Fruit fly (Drosophila melanogaster): ENCODE data around the gene Nmdmc.
A peak's percentile ranks its signal among the peaks of the same experiment; 100 is the strongest.

The Nmdmc gene

dm6 chr3R:9057398-9058058 is 7.2 kb upstream of the Nmdmc start (continued):
- TF ChIP-seq HLH54F (GFP tag; optimal IDR thresholded peaks at IDR 0.05) (peak; percentile 66), gt (GFP tag; IDR thresholded peaks at IDR 0.05) (no peak), bsh (GFP tag; optimal IDR thresholded peaks at IDR 0.05) (peak; percentile 87 to 98), CG3407 (GFP tag; optimal IDR thresholded peaks at IDR 0.05) (peak; percentile 95), psq (GFP tag; optimal IDR thresholded peaks at IDR 0.05) (peak; percentile 87), seq (GFP tag; IDR thresholded peaks at IDR 0.05) (no peak), dati (GFP tag; IDR thresholded peaks at IDR 0.05) (no peak), dmrt99B (tag; optimal IDR thresholded peaks at IDR 0.05) (peak; percentile 98), CG4328 (GFP tag; optimal IDR thresholded peaks at IDR 0.05) (peak; percentile 98), crc (GFP tag; optimal IDR thresholded peaks at IDR 0.05) (peak; percentile 19), tna (GFP tag; IDR thresholded peaks at IDR 0.05; ENCODE audit: partially characterized antibody) (no peak), Doc2 (GFP tag; IDR thresholded peaks at IDR 0.05) (no peak), Hr39 (optimal IDR thresholded peaks at IDR 0.05) (no peak), CG9727 (GFP tag; optimal IDR thresholded peaks at IDR 0.05) (peak; percentile 99), unpg (GFP tag; optimal IDR thresholded peaks at IDR 0.05) (peak; percentile 98), CG9609 (GFP tag; optimal IDR thresholded peaks at IDR 0.05) (peak; percentile 36), CG17359 (tag; optimal IDR thresholded peaks at IDR 0.05) (peak; percentile 97), eyg (GFP tag; optimal IDR thresholded peaks at IDR 0.05) (no peak), ash1 (GFP tag; optimal IDR thresholded peaks at IDR 0.05) (peak; percentile 74), CG32532 (GFP tag; IDR thresholded peaks at IDR 0.05) (no peak), B-H2 (GFP tag; optimal IDR thresholded peaks at IDR 0.05) (peak; percentile 98), CG3281 (GFP tag; optimal IDR thresholded peaks at IDR 0.05) (peak; percentile 98), hkb (optimal IDR thresholded peaks at IDR 0.05) (no peak), hkb (GFP tag; IDR thresholded peaks at IDR 0.05) (no peak), Vsx1 (GFP tag; optimal IDR thresholded peaks at IDR 0.05) (peak; percentile 99), CG9797 (GFP tag; optimal IDR thresholded peaks at IDR 0.05) (peak; percentile 48), row (GFP tag; IDR thresholded peaks at IDR 0.05) (no peak), salm (tag; optimal IDR thresholded peaks at IDR 0.05) (peak; percentile 98), D (optimal IDR thresholded peaks at IDR 0.05) (no peak), D (GFP tag; optimal IDR thresholded peaks at IDR 0.05) (peak; percentile 95), CG5180 (GFP tag; optimal IDR thresholded peaks at IDR 0.05) (peak; percentile 92), CG7928 (GFP tag; optimal IDR thresholded peaks at IDR 0.05) (peak; percentile 78), Ptx1 (GFP tag; IDR thresholded peaks at IDR 0.05) (no peak), MESR4 (GFP tag; optimal IDR thresholded peaks at IDR 0.05) (peak; percentile 35), Mrtf (GFP tag; IDR thresholded peaks at IDR 0.05) (no peak), Nf-YC (tag; optimal IDR thresholded peaks at IDR 0.05) (peak; percentile 95), grn (GFP tag; optimal IDR thresholded peaks at IDR 0.05) (no peak), CG9876 (GFP tag; optimal IDR thresholded peaks at IDR 0.05) (peak; percentile 6), CG12659 (GFP tag; optimal IDR thresholded peaks at IDR 0.05) (peak; percentile 99), CG17186 (GFP tag; optimal IDR thresholded peaks at IDR 0.05) (peak; percentile 51), sr (GFP tag; IDR thresholded peaks at IDR 0.05) (no peak), Atf6 (GFP tag; IDR thresholded peaks at IDR 0.05) (no peak), ase (GFP tag; IDR thresholded peaks at IDR 0.05) (no peak), sc (optimal IDR thresholded peaks at IDR 0.05) (no peak), sc (GFP tag; optimal IDR thresholded peaks at IDR 0.05) (peak; percentile 96), gsb-n (tag; optimal IDR thresholded peaks at IDR 0.05) (peak; percentile 99), CG11456 (GFP tag; IDR thresholded peaks at IDR 0.05) (no peak), Hr51 (GFP tag; optimal IDR thresholded peaks at IDR 0.05) (peak; percentile 84 to 99), CG12236 (GFP tag; optimal IDR thresholded peaks at IDR 0.05) (peak; percentile 24), CG18764 (GFP tag; optimal IDR thresholded peaks at IDR 0.05) (peak; percentile 93), prd (optimal IDR thresholded peaks at IDR 0.05) (no peak), prd (GFP tag; IDR thresholded peaks at IDR 0.05) (no peak)

Data from whole organism, embryonic.